Worm (Caenorhabditis elegans) whole organism, L4 larva: Measurements from ENCODE around the gene str-14.

Experiments
- cey-2 ChIP-seq: sonication (generic microtip); optimal IDR thresholded peaks from 3 replicates; lab custom pipeline; 2017; ENCODE audit warnings: missing genetic modification characterization, mild to moderate bottlenecking, missing compliant biosample characterization, antibody characterized with exemption, borderline replicate concordance; ENCODE audit not compliant: insufficient read depth
- dmd-6 ChIP-seq: fragments of 200-800 bp; sonication (Bioruptor generic); IDR thresholded peaks from 2 replicates; pipeline ENCODE4 v1.3.6; 2022; ENCODE audit warnings: missing genetic modification reagents, missing genetic modification characterization, missing compliant biosample characterization
- egl-43 ChIP-seq: fragments of 200-800 bp; sonication (Bioruptor generic); IDR thresholded peaks from 2 replicates; pipeline ENCODE4 v1.3.6; 2022; ENCODE audit warnings: missing genetic modification reagents, missing genetic modification characterization, missing compliant biosample characterization
- lin-38 ChIP-seq: fragments of 200-800 bp; sonication (Bioruptor generic); IDR thresholded peaks from 2 replicates; pipeline ENCODE4 v1.3.6; 2022; ENCODE audit warnings: missing genetic modification reagents, missing genetic modification characterization, missing compliant biosample characterization
- mes-2 ChIP-seq: sonication (generic microtip); optimal IDR thresholded peaks from 2 replicates; lab custom pipeline; 2016; ENCODE audit warnings: missing genotype, mild to moderate bottlenecking, missing genetic modification characterization, missing compliant biosample characterization; ENCODE audit not compliant: poor library complexity, severe bottlenecking
- nhr-11 ChIP-seq: fragments of 150-350 bp; optimal IDR thresholded peaks from 2 replicates; lab custom pipeline; 2014; ENCODE audit warnings: missing biosample characterization, missing genetic modification characterization
- nhr-76 ChIP-seq: fragments of 150-350 bp; optimal IDR thresholded peaks from 2 replicates; lab custom pipeline; 2014; ENCODE audit warnings: missing biosample characterization, missing genetic modification characterization
- tra-1 ChIP-seq: fragments of 200-800 bp; sonication (Bioruptor generic); IDR thresholded peaks from 2 replicates; pipeline ENCODE4 v1.3.6; 2022; ENCODE audit warnings: missing genetic modification reagents, missing genetic modification characterization, missing compliant biosample characterization
- unc-62 ChIP-seq, 3 experiments: fragments of 150-350 bp in 1 of 3; sonication (generic microtip); optimal IDR thresholded peaks in 2 of 3; peaks in 1 of 3; 1 replicate in 1 of 3; 2 replicates in 2 of 3; lab custom pipeline; 2014 to 2017; ENCODE audit warnings: missing biosample characterization in 3 of 3, missing genetic modification characterization in 3 of 3, missing genetic modification reagents in 3 of 3, missing genotype in 1 of 3

Gene str-14

DNA sequence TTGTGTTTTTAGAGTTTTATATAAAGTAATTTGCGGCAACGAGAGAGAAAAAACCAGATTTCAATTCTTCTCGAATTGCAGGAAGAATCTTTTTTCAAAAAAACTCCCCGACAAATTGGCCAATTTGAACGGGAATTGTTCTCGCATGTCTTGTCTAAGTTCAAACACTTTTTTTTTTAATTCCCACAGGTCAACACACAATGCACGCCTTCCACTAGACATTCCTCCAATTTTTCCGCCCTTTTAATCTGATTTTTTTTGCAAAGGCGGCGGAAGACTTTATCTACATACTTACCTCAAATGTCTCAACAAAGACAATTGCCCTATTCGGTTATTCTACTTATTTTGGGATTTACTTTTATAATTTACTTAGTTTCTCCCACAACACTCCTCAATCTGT is 47.3 kb downstream of the str-14 start, which contains the start of gene F26D2.3:
Gene F26D2.3, plus strand, starts transcription at position 301 of the 400 bp plus-strand sequence.
- no peak for TF ChIP-seq dmd-6 (GFP tag; lab: Robert Waterston, UW)

DNA sequence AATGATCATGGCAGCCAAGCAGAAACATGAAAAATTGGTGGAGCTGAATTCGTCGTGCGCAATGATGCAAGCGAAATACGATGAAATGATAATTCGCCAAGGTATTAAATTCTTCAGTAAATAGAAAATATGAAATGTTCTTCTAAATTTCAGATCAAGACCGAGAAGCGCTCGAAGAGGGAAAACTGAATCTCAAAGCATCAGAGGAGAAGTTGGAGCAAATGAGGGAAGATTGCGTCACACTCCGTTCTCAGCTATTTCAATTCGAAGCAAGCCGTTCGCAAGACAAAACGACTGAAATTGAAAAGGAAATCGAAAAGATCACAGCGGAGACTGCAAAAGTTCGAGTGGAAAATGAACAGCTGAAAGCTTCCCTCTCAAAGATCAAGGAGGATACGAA is 48.6 kb downstream of the str-14 start:
- TF ChIP-seq egl-43 (GFP tag; lab: Robert Waterston, UW) (no peak), unc-62 (GFP tag; optimal IDR thresholded peaks at IDR 0.05 in 1 of 2; lab: Kevin White, UChicago) (peak in 1 of 2 experiments; percentile 70), unc-62 (tag; optimal IDR thresholded peaks at IDR 0.05; lab: Kevin White, UChicago) (no peak)

DNA sequence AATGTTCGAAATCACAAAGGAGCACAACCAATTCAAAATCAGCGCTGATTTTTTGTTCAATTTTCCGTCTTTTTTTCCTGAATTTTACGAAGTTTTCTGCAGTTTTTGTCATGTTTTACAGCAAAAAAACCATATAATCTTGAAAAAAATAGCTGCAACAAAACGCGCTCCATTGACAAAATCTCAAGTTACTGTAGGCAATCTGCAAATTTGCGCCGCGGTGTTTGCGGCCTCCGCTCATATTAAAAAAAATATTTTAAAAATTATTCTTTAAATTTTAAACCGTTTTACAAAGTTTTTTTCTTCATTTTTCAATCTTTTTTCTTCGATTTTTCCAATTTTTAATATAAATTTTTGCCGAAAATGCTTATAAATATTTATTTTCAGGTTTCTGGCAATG is 49.6 kb downstream of the str-14 start:
- TF ChIP-seq lin-38 (GFP tag; lab: Robert Waterston, UW) (peak; percentile 75), nhr-11 (tag; lab: Kevin White, UChicago) (no peak), egl-43 (GFP tag; lab: Robert Waterston, UW) (no peak)

DNA sequence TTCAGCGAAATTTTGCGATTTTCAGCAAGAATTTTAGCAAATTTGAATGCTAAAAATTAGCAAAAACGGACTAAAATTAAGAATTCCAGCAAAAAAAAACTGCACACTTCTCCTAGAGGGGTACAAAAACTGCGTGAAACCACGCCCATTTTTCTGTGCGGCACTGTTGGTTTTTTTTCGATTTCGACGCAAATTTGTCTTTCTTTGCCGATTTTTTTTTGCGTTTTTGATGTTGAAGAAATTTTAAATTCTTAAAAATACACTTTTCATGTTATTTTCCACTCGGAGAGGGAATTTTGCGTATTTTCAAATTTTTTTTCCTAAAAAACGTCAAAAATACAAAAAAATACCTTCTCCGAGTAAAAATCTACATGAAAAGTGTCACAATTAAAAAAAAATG is 51.0 kb downstream of the str-14 start, which contains the start of gene syp-1:
Gene syp-1, plus strand, starts transcription at position 301 of the 400 bp plus-strand sequence.
- no peak for TF ChIP-seq tra-1 (GFP tag; lab: Robert Waterston, UW)
- TF ChIP-seq cey-2 (tag; lab: Kevin White, UChicago), result no peak
- TF ChIP-seq nhr-76 (tag; lab: Kevin White, UChicago), result no peak
- TF ChIP-seq mes-2, result no peak
